Fruit fly (Drosophila melanogaster) Kc167 (cell line): Measurements from ENCODE around the gene smash.

Experiments used
- Sin3A ChIP-seq: fragments of >200 bp; optimal IDR thresholded peaks from 2 replicates; lab custom pipeline; 2018; ENCODE audit warnings: missing external identifiers
- h ChIP-seq: fragments of >200 bp; optimal IDR thresholded peaks from 3 replicates; lab custom pipeline; 2018; ENCODE audit warnings: missing external identifiers
- insv ChIP-seq: fragments of >200 bp; optimal IDR thresholded peaks from 3 replicates; lab custom pipeline; 2018; ENCODE audit warnings: missing external identifiers
- psq ChIP-seq: fragments of >200 bp; optimal IDR thresholded peaks from 2 replicates; lab custom pipeline; 2017; ENCODE audit warnings: missing external identifiers
- ttk ChIP-seq: sonication (Bioruptor generic); optimal IDR thresholded peaks from 2 replicates; lab custom pipeline; 2017; ENCODE audit warnings: missing external identifiers

DNA sequence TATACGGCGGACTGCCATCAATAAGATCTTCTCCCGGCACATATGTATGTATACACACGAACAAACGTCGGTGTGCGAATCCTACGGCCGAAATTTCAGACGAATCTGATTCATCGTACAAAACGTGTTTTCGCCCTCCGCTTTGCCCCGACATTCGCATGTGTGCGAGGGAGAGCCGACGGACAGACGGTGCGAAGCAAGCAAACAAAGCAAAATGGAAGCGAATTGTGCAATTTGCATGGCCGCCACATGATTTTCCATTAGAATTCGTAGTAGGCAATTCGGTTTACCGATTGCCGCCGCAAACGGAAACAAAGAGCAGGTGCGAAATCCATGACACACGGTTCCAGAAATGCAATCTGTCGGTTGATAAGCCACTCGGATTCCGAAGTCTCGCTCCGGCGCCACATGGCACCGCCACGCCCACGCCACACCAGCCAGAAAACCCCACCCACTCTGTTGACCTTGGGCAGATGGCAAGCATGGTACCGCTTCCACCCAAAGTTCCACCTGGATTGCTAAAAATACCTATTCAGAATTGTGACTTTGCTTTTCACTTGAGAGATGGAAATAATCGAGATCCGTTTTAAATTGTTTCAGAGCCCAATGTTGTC is 9.4 kb upstream of the smash start:
- TF ChIP-seq ttk (lab: Kevin White, UChicago) (no peak), Sin3A (lab: Kevin White, UChicago) (no peak), h (no peak), psq (lab: Kevin White, UChicago) (no peak), insv (lab: Kevin White, UChicago) (no peak)
